Fruit fly (Drosophila melanogaster) whole organism, embryonic: ENCODE data around the gene CG43089.

Source experiments
- CG10147 ChIP-seq: fragments of 200-800 bp; sonication (Bioruptor generic); optimal IDR thresholded peaks from 2 replicates; lab custom pipeline; 2019; ENCODE audit warnings: missing biosample characterization, mild to moderate bottlenecking, missing genetic modification characterization, moderate library complexity
- CG10209 ChIP-seq: fragments of 200-800 bp; sonication (Bioruptor generic); optimal IDR thresholded peaks from 3 replicates; lab custom pipeline; 2017; ENCODE audit warnings: missing biosample characterization, mild to moderate bottlenecking, missing genetic modification characterization, missing genetic modification reagents
- CG17359 ChIP-seq: fragments of 200-800 bp; sonication (Bioruptor generic); optimal IDR thresholded peaks from 3 replicates; lab custom pipeline; 2018; ENCODE audit warnings: missing biosample characterization, mild to moderate bottlenecking, missing genetic modification characterization, moderate library complexity
- prd ChIP-seq, 3 experiments: fragments of >200 bp in 2 of 3; fragments of 200-800 bp in 1 of 3; sonication (Bioruptor generic) in 1 of 3; optimal IDR thresholded peaks in 2 of 3; IDR thresholded peaks in 1 of 3; 2 replicates in 2 of 3; 3 replicates in 1 of 3; pipeline versions ENCODE4 v1.3.6 to Lab custom; 2017 to 2022; ENCODE audit warnings: missing biosample characterization in 1 of 3, missing genetic modification characterization in 1 of 3
- sob ChIP-seq: fragments of 200-800 bp; sonication (Bioruptor generic); IDR thresholded peaks from 2 replicates; pipeline ENCODE4 v1.3.6; 2022; ENCODE audit warnings: missing biosample characterization, missing genetic modification characterization

- peak; percentile 35 for TF ChIP-seq CG17359 (tag; lab: Kevin White, UChicago)
- TF ChIP-seq sob (GFP tag; lab: Robert Waterston, UW) = peak; percentile 51; the same call in 1 of the 2 replicates
- no peak for TF ChIP-seq prd (optimal IDR thresholded peaks at IDR 0.05; lab: Kevin White, UChicago)
- TF ChIP-seq prd (GFP tag; IDR thresholded peaks at IDR 0.05; lab: Robert Waterston, UW) = no peak
- no peak for TF ChIP-seq CG10147
- TF ChIP-seq CG10209 (GFP tag; lab: Kevin White, UChicago) = no peak
Measured at dm6 chr3L:3753636-3754035, 39.8 kb downstream of the CG43089 start.
